Worm (Caenorhabditis elegans) whole organism, L4/young adult: ENCODE results near the gene flp-11.

Experiments
- W03F9.2 ChIP-seq: fragments of 150-350 bp; optimal IDR thresholded peaks from 2 replicates; lab custom pipeline; 2014; ENCODE audit warnings: missing biosample characterization, missing genetic modification characterization
- dao-5 ChIP-seq: sonication (generic microtip); optimal IDR thresholded peaks from 2 replicates; lab custom pipeline; 2016; ENCODE audit warnings: missing genotype, missing genetic modification characterization, moderate library complexity, missing compliant biosample characterization
- him-1 ChIP-seq: sonication (generic microtip); optimal IDR thresholded peaks from 2 replicates; lab custom pipeline; 2016; ENCODE audit warnings: missing genotype, missing genetic modification reagents, missing genetic modification characterization, missing compliant biosample characterization

flp-11 gene

ce11 chrX:4658303-4658702 lies 19.6 kb downstream of the flp-11 start:
- TF ChIP-seq dao-5 (tag; lab: Kevin White, UChicago) (no peak), him-1 (no peak), W03F9.2 (tag; lab: Kevin White, UChicago) (no peak)

ce11 chrX:4657577-4657976 lies 20.4 kb downstream of the flp-11 start:
- TF ChIP-seq him-1 (no peak), dao-5 (tag; lab: Kevin White, UChicago) (no peak), W03F9.2 (tag; lab: Kevin White, UChicago) (no peak)

ce11 chrX:4654057-4654456 lies 23.9 kb downstream of the flp-11 start, which contains the start of gene ceh-1:
TSS of gene ceh-1 (minus strand) at chrX:4654157.
- TF ChIP-seq dao-5 (tag; lab: Kevin White, UChicago) (no peak), W03F9.2 (tag; lab: Kevin White, UChicago) (no peak), him-1 (no peak)

ce11 chrX:4652950-4653349 lies 25.0 kb downstream of the flp-11 start:
- no peak for TF ChIP-seq him-1
- no peak for TF ChIP-seq W03F9.2 (tag; lab: Kevin White, UChicago)
- TF ChIP-seq dao-5 (tag; lab: Kevin White, UChicago), result no peak

ce11 chrX:4651428-4651827 lies 26.5 kb downstream of the flp-11 start:
- no peak for TF ChIP-seq dao-5 (tag; lab: Kevin White, UChicago)
- no peak for TF ChIP-seq W03F9.2 (tag; lab: Kevin White, UChicago)
- no peak for TF ChIP-seq him-1

- no peak for TF ChIP-seq him-1
- no peak for TF ChIP-seq W03F9.2 (tag; lab: Kevin White, UChicago)
- TF ChIP-seq dao-5 (tag; lab: Kevin White, UChicago), result no peak
These were observed 28.8 kb downstream of the flp-11 start, which contains the start of gene ent-5 for ce11 chrX:4649097-4649496. TSS of gene ent-5 (minus strand) at chrX:4649197.

ce11 chrX:4647104-4647503 lies 30.8 kb downstream of the flp-11 start, which contains the start of gene C46C11.4:
TSS of gene C46C11.4 (minus strand) at chrX:4647204.
- TF ChIP-seq him-1 (no peak), dao-5 (tag; lab: Kevin White, UChicago) (no peak), W03F9.2 (tag; lab: Kevin White, UChicago) (no peak)

ce11 chrX:4636821-4637220 lies 41.1 kb downstream of the flp-11 start, which contains the start of gene hosl-1:
TSS of gene hosl-1 (plus strand) at chrX:4637121.
- TF ChIP-seq dao-5 (tag; lab: Kevin White, UChicago) (no peak), W03F9.2 (tag; lab: Kevin White, UChicago) (no peak), him-1 (no peak)

ce11 chrX:4636143-4636542 lies 41.8 kb downstream of the flp-11 start:
- TF ChIP-seq dao-5 (tag; lab: Kevin White, UChicago) (no peak), W03F9.2 (tag; lab: Kevin White, UChicago) (no peak), him-1 (no peak)

- no peak for TF ChIP-seq W03F9.2 (tag; lab: Kevin White, UChicago)
- TF ChIP-seq dao-5 (tag; lab: Kevin White, UChicago), result no peak
- TF ChIP-seq him-1, result no peak
These were observed 42.3 kb downstream of the flp-11 start for ce11 chrX:4635643-4636042.

ce11 chrX:4632088-4632487 lies 45.8 kb downstream of the flp-11 start, which contains the start of gene slcr-46.1:
TSS of gene slcr-46.1 (plus strand) at chrX:4632361.
- TF ChIP-seq him-1, result no peak
- no peak for TF ChIP-seq W03F9.2 (tag; lab: Kevin White, UChicago)
- no peak for TF ChIP-seq dao-5 (tag; lab: Kevin White, UChicago)

ce11 chrX:4628817-4629575 lies 48.9 kb downstream of the flp-11 start:
- TF ChIP-seq W03F9.2 (tag; lab: Kevin White, UChicago) (no peak), him-1 (no peak), dao-5 (tag; lab: Kevin White, UChicago) (no peak)

ce11 chrX:4628350-4628749 lies 49.6 kb downstream of the flp-11 start:
- no peak for TF ChIP-seq him-1
